Worm (Caenorhabditis elegans): ENCODE results near the gene rpi-1.

- TF ChIP-seq hmg-20 (GFP tag; IDR thresholded peaks at IDR 0.05) (no peak), rpc-1 (optimal IDR thresholded peaks at IDR 0.05) (no peak), rpc-1 (tag; optimal IDR thresholded peaks at IDR 0.05) (no peak), egl-18 (GFP tag; IDR thresholded peaks at IDR 0.05) (no peak), dpff-1 (tag; optimal IDR thresholded peaks at IDR 0.05) (no peak), hsf-1 (GFP tag; IDR thresholded peaks at IDR 0.05) (no peak), dpl-1 (GFP tag; optimal IDR thresholded peaks at IDR 0.05) (no peak), T07F8.4 (tag; optimal IDR thresholded peaks at IDR 0.05) (no peak), fkh-3 (tag; optimal IDR thresholded peaks at IDR 0.05) (no peak), egrh-3 (GFP tag; IDR thresholded peaks at IDR 0.05) (no peak), sea-2 (GFP tag; IDR thresholded peaks at IDR 0.05) (no peak), F49E8.2 (tag; optimal IDR thresholded peaks at IDR 0.05; ENCODE audit: insufficient read depth) (no peak), Y53F4B.3 (GFP tag; IDR thresholded peaks at IDR 0.05) (no peak), akir-1 (GFP tag; optimal IDR thresholded peaks at IDR 0.05) (no peak)
Observed at ce11 chrII:13984551-13984950, 22.3 kb upstream of the rpi-1 start, which contains the start of gene sre-47.
